Fruit fly (Drosophila melanogaster) whole organism, adult: Measurements from ENCODE around the gene Ucp4A.

Experiments used
- CG11617 ChIP-seq: fragments of 200-800 bp; sonication (Bioruptor generic); optimal IDR thresholded peaks from 2 replicates; lab custom pipeline; 2017; ENCODE audit warnings: mild to moderate bottlenecking, missing biosample characterization, missing genetic modification reagents, missing genetic modification characterization
- CG12768 ChIP-seq: fragments of 200-800 bp; sonication (Bioruptor generic); optimal IDR thresholded peaks from 2 replicates; lab custom pipeline; 2017; ENCODE audit warnings: missing biosample characterization, missing genetic modification characterization, mild to moderate bottlenecking, moderate library complexity, missing genetic modification reagents
- CG14711 ChIP-seq: fragments of 200-800 bp; sonication (Bioruptor generic); optimal IDR thresholded peaks from 2 replicates; lab custom pipeline; 2018; ENCODE audit warnings: missing biosample characterization, mild to moderate bottlenecking, missing genetic modification characterization, moderate library complexity
- CG1620 ChIP-seq: fragments of 200-800 bp; sonication (Bioruptor generic); optimal IDR thresholded peaks from 2 replicates; lab custom pipeline; 2016; ENCODE audit warnings: missing biosample characterization, missing genetic modification characterization
- CG33017 ChIP-seq: fragments of 200-800 bp; sonication (Bioruptor generic); optimal IDR thresholded peaks from 2 replicates; lab custom pipeline; 2018; ENCODE audit warnings: missing biosample characterization, mild to moderate bottlenecking, missing genetic modification characterization, moderate library complexity
- CG5204 ChIP-seq: fragments of 200-800 bp; sonication (Bioruptor generic); optimal IDR thresholded peaks from 2 replicates; lab custom pipeline; 2016; ENCODE audit warnings: missing biosample characterization, missing genetic modification characterization
- CG7045 ChIP-seq: fragments of 200-800 bp; sonication (Bioruptor generic); optimal IDR thresholded peaks from 2 replicates; lab custom pipeline; 2017; ENCODE audit warnings: missing biosample characterization, mild to moderate bottlenecking, missing genetic modification characterization
- CG7101 ChIP-seq: fragments of 200-800 bp; sonication (Bioruptor generic); optimal IDR thresholded peaks from 2 replicates; lab custom pipeline; 2018; ENCODE audit warnings: missing biosample characterization, mild to moderate bottlenecking, missing genetic modification characterization, moderate library complexity
- Clk ChIP-seq: fragments of 200-800 bp; sonication (Bioruptor generic); optimal IDR thresholded peaks from 2 replicates; lab custom pipeline; 2017; ENCODE audit warnings: missing biosample characterization, missing genetic modification characterization
- Crg-1 ChIP-seq: fragments of 200-800 bp; sonication (Bioruptor generic); optimal IDR thresholded peaks from 2 replicates; lab custom pipeline; 2016; ENCODE audit warnings: missing biosample characterization, missing genetic modification characterization
- Hr96 ChIP-seq: fragments of 200-800 bp; sonication (Bioruptor generic); optimal IDR thresholded peaks from 2 replicates; lab custom pipeline; 2016; ENCODE audit warnings: missing biosample characterization, missing genetic modification characterization
- Mnt ChIP-seq: fragments of 200-800 bp; sonication (Bioruptor generic); optimal IDR thresholded peaks from 2 replicates; lab custom pipeline; 2016; ENCODE audit warnings: missing biosample characterization, mild to moderate bottlenecking, missing genetic modification characterization
- bab1 ChIP-seq: fragments of 200-800 bp; sonication (Bioruptor generic); optimal IDR thresholded peaks from 3 replicates; lab custom pipeline; 2019; ENCODE audit warnings: missing biosample characterization, mild to moderate bottlenecking, missing genetic modification characterization, moderate library complexity
- cic ChIP-seq: fragments of 200-800 bp; sonication (Bioruptor generic); optimal IDR thresholded peaks from 2 replicates; lab custom pipeline; 2017; ENCODE audit warnings: missing biosample characterization, mild to moderate bottlenecking, missing genetic modification characterization, moderate library complexity
- cnc ChIP-seq, 2 experiments: fragments of >200 bp; optimal IDR thresholded peaks; 2 replicates each; lab custom pipeline; 2017
- kay ChIP-seq: fragments of 200-800 bp; sonication (Bioruptor generic); peaks from one replicate; lab custom pipeline; 2016; ENCODE audit warnings: missing biosample characterization, missing genetic modification characterization, borderline replicate concordance
- ovo ChIP-seq: fragments of 200-800 bp; sonication (Bioruptor generic); optimal IDR thresholded peaks from 2 replicates; lab custom pipeline; 2016; ENCODE audit warnings: missing biosample characterization, missing genetic modification characterization
- pad ChIP-seq: fragments of 200-800 bp; sonication (Bioruptor generic); optimal IDR thresholded peaks from 3 replicates; lab custom pipeline; 2017; ENCODE audit warnings: missing biosample characterization, missing genetic modification characterization, mild to moderate bottlenecking, moderate library complexity, missing genetic modification reagents
- tj ChIP-seq: fragments of 200-800 bp; sonication (Bioruptor generic); optimal IDR thresholded peaks from 3 replicates; lab custom pipeline; 2017; ENCODE audit warnings: missing biosample characterization, mild to moderate bottlenecking, missing genetic modification characterization, moderate library complexity
- toe ChIP-seq: fragments of 200-800 bp; sonication (Bioruptor generic); optimal IDR thresholded peaks from 2 replicates; lab custom pipeline; 2016; ENCODE audit warnings: missing biosample characterization, missing genetic modification characterization

The Ucp4A gene

DNA sequence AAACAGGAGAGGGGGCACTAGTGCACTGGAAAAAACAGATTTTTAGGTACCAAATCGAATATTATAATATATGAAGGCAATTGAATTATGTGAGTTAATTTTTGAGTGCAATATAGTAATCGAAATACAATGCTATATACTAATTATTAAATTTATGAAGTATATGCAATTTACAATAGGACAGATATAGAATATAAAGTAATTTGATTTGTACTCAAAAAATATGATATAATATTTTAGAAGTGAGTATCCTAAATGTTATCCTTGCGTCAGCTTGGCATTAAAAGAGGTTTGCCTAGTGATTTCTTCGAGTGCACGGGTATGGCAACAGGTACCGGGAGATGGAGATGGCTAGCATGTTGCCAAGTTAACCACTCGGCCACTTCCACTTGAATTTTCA is 37.8 kb upstream of the Ucp4A start:
- TF ChIP-seq CG11617 (no peak), toe (no peak), kay (GFP tag; lab: Kevin White, UChicago) (no peak), CG14711 (no peak), CG5204 (GFP tag; lab: Kevin White, UChicago) (no peak), Crg-1 (GFP tag; lab: Kevin White, UChicago) (no peak), cnc (optimal IDR thresholded peaks at IDR 0.05; lab: Kevin White, UChicago) (no peak), CG12768 (GFP tag; lab: Kevin White, UChicago) (no peak), CG7101 (tag; lab: Kevin White, UChicago) (no peak), pad (GFP tag; lab: Kevin White, UChicago) (no peak), tj (no peak), CG33017 (tag; lab: Kevin White, UChicago) (no peak), Mnt (GFP tag; lab: Kevin White, UChicago) (no peak), cic (GFP tag; lab: Kevin White, UChicago) (no peak), CG7045 (GFP tag; lab: Kevin White, UChicago) (no peak), Clk (no peak), Hr96 (GFP tag; lab: Kevin White, UChicago) (no peak)

- TF ChIP-seq Mnt (GFP tag; lab: Kevin White, UChicago) (no peak), pad (GFP tag; lab: Kevin White, UChicago) (no peak), tj (no peak), CG14711 (no peak), CG1620 (no peak), toe (no peak), CG33017 (tag; lab: Kevin White, UChicago) (no peak)
Observed at dm6 chrX:17812193-17812592, 32.6 kb upstream of the Ucp4A start.

- TF ChIP-seq bab1 (no peak), cnc (optimal IDR thresholded peaks at IDR 0.05; lab: Kevin White, UChicago) (no peak), CG7045 (GFP tag; lab: Kevin White, UChicago) (no peak), tj (no peak), kay (GFP tag; lab: Kevin White, UChicago) (no peak), CG1620 (no peak), CG12768 (GFP tag; lab: Kevin White, UChicago) (no peak), CG33017 (tag; lab: Kevin White, UChicago) (no peak), CG5204 (GFP tag; lab: Kevin White, UChicago) (no peak), Clk (no peak)
Observed at dm6 chrX:17814783-17815182, 30.0 kb upstream of the Ucp4A start.

DNA sequence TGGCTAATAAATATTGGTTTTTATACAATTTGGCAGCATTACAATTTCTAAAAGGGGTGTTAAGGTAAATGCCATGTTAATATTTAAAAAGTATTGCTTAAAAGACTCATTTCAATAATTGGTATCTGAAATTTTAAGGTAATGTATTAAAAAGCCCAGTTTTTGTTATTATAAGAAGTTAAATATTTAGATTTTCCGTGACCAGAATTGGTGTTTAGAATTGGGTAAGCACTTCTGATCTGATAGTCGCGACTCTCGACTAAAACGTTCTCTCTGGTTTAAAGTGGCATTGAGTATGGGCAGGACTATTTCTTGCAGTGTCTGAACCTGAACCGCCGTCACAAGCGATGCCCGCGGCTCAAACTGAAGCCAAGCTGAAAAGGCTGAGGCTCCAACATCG is 28.3 kb upstream of the Ucp4A start:
- TF ChIP-seq CG33017 (tag; lab: Kevin White, UChicago) (no peak), Mnt (GFP tag; lab: Kevin White, UChicago) (no peak), CG12768 (GFP tag; lab: Kevin White, UChicago) (no peak), toe (no peak), CG7045 (GFP tag; lab: Kevin White, UChicago) (no peak), Hr96 (GFP tag; lab: Kevin White, UChicago) (no peak), ovo (no peak), CG1620 (no peak), CG7101 (tag; lab: Kevin White, UChicago) (no peak), cic (GFP tag; lab: Kevin White, UChicago) (no peak)

- TF ChIP-seq Hr96 (GFP tag; lab: Kevin White, UChicago): no peak
- no peak for TF ChIP-seq kay (GFP tag; lab: Kevin White, UChicago)
- TF ChIP-seq toe: no peak
- no peak for TF ChIP-seq CG33017 (tag; lab: Kevin White, UChicago)
- no peak for TF ChIP-seq ovo
- TF ChIP-seq CG7101 (tag; lab: Kevin White, UChicago): no peak
Observed at dm6 chrX:17819635-17820139, 25.1 kb upstream of the Ucp4A start, which contains the start of gene CG12986. Gene CG12986, minus strand, starts transcription at chrX:17819685.

dm6 chrX:17820252-17820651 is 24.5 kb upstream of the Ucp4A start:
- no peak for TF ChIP-seq kay (GFP tag; lab: Kevin White, UChicago)
- TF ChIP-seq ovo: no peak
- TF ChIP-seq CG12768 (GFP tag; lab: Kevin White, UChicago): no peak
- no peak for TF ChIP-seq cnc (optimal IDR thresholded peaks at IDR 0.05; lab: Kevin White, UChicago)
- TF ChIP-seq Mnt (GFP tag; lab: Kevin White, UChicago): peak; percentile 10
- peak; percentile 31 for TF ChIP-seq CG7101 (tag; lab: Kevin White, UChicago)
- TF ChIP-seq Crg-1 (GFP tag; lab: Kevin White, UChicago): no peak
- no peak for TF ChIP-seq toe
- TF ChIP-seq CG33017 (tag; lab: Kevin White, UChicago): no peak
- TF ChIP-seq CG14711: peak; percentile 20
- no peak for TF ChIP-seq cic (GFP tag; lab: Kevin White, UChicago)
- TF ChIP-seq Hr96 (GFP tag; lab: Kevin White, UChicago): no peak
- TF ChIP-seq CG11617: no peak
- peak; percentile 93 for TF ChIP-seq tj
- no peak for TF ChIP-seq Clk
- TF ChIP-seq bab1: peak; percentile 28
- peak; percentile 75 for TF ChIP-seq CG1620
- peak; percentile 33 for TF ChIP-seq pad (GFP tag; lab: Kevin White, UChicago)
- TF ChIP-seq CG7045 (GFP tag; lab: Kevin White, UChicago): no peak
- no peak for TF ChIP-seq CG5204 (GFP tag; lab: Kevin White, UChicago)

- TF ChIP-seq CG5204 (GFP tag; lab: Kevin White, UChicago): no peak
- TF ChIP-seq CG7045 (GFP tag; lab: Kevin White, UChicago): no peak
- TF ChIP-seq bab1: no peak
- TF ChIP-seq CG11617: no peak
- TF ChIP-seq CG14711: no peak
- TF ChIP-seq CG33017 (tag; lab: Kevin White, UChicago): no peak
- no peak for TF ChIP-seq kay (GFP tag; lab: Kevin White, UChicago)
- TF ChIP-seq CG1620: no peak
- no peak for TF ChIP-seq Hr96 (GFP tag; lab: Kevin White, UChicago)
- TF ChIP-seq Crg-1 (GFP tag; lab: Kevin White, UChicago): no peak
- TF ChIP-seq ovo: no peak
- TF ChIP-seq CG12768 (GFP tag; lab: Kevin White, UChicago): no peak
- TF ChIP-seq Mnt (GFP tag; lab: Kevin White, UChicago): no peak
- TF ChIP-seq tj: no peak
Observed at dm6 chrX:17821466-17821865, 23.3 kb upstream of the Ucp4A start.
